Worm (Caenorhabditis elegans): ENCODE measurements around the gene dnj-23.

Gene dnj-23

ce11 chrII:9062261-9062948 lies 46.0 kb downstream of the dnj-23 start:
- no peak for TF ChIP-seq F52B5.7 (tag; optimal IDR thresholded peaks at IDR 0.05)
- no peak for TF ChIP-seq ztf-18 (tag; optimal IDR thresholded peaks at IDR 0.05)
- no peak for TF ChIP-seq dpff-1 (tag; optimal IDR thresholded peaks at IDR 0.05)
- no peak for TF ChIP-seq hrde-1 (tag; optimal IDR thresholded peaks at IDR 0.05; ENCODE audit: borderline replicate concordance)
- TF ChIP-seq F37B4.10 (GFP tag; IDR thresholded peaks at IDR 0.05), result 0 out of 2 replicates have a peak, but pooled peaks have one; percentile 27
- no peak for TF ChIP-seq pha-4 (tag; optimal IDR thresholded peaks at IDR 0.05)
- TF ChIP-seq K12H6.12 (tag; optimal IDR thresholded peaks at IDR 0.05), result no peak
- TF ChIP-seq cebp-1 (GFP tag; IDR thresholded peaks at IDR 0.05), result peak; percentile 61; the same call in 1 of the 2 replicates
- peak; percentile 91 for TF ChIP-seq cebp-1 (tag; optimal IDR thresholded peaks at IDR 0.05)
- no peak for TF ChIP-seq pbrm-1 (GFP tag; IDR thresholded peaks at IDR 0.05)

- TF ChIP-seq madf-10 (tag; optimal IDR thresholded peaks at IDR 0.05) (peak; percentile 90), bed-1 (GFP tag; IDR thresholded peaks at IDR 0.05) (no peak), nhr-80 (tag; optimal IDR thresholded peaks at IDR 0.05) (peak; percentile 74), D2030.7 (GFP tag; IDR thresholded peaks at IDR 0.05) (no peak), aptf-2 (GFP tag; conservative IDR thresholded peaks at IDR 0.05) (no peak), rcor-1 (GFP tag; IDR thresholded peaks at IDR 0.05) (peak; percentile 31; the same call in 1 of the 2 replicates), madf-6 (GFP tag; IDR thresholded peaks at IDR 0.05) (no peak), C17E4.6 (GFP tag; IDR thresholded peaks at IDR 0.05) (no peak), mel-28 (tag; optimal IDR thresholded peaks at IDR 0.05; ENCODE audit: borderline replicate concordance) (no peak), ets-4 (GFP tag; optimal IDR thresholded peaks at IDR 0.05) (no peak), egl-18 (GFP tag; IDR thresholded peaks at IDR 0.05) (no peak), unc-130 (GFP tag; optimal IDR thresholded peaks at IDR 0.05) (no peak), pbrm-1 (GFP tag; IDR thresholded peaks at IDR 0.05) (peak; percentile 47; the same call in 1 of the 2 replicates), attf-3 (GFP tag; conservative IDR thresholded peaks at IDR 0.05) (no peak), unc-62 (GFP tag; optimal IDR thresholded peaks at IDR 0.05) (no peak), tlf-1 (GFP tag; optimal IDR thresholded peaks at IDR 0.05) (peak; percentile 6), B0261.1 (tag; optimal IDR thresholded peaks at IDR 0.05) (no peak), repo-1 (tag; optimal IDR thresholded peaks at IDR 0.05) (no peak), snpc-4 (GFP tag; optimal IDR thresholded peaks at IDR 0.05) (no peak), snpc-4 (tag; optimal IDR thresholded peaks at IDR 0.05) (peak; percentile 5 to 55 (median 36)), T26A5.8 (tag; optimal IDR thresholded peaks at IDR 0.05) (no peak), aptf-3 (GFP tag; IDR thresholded peaks at IDR 0.05) (no peak), Y67H2A.10 (GFP tag; conservative IDR thresholded peaks at IDR 0.05) (no peak), F57A8.1 (GFP tag; optimal IDR thresholded peaks at IDR 0.05) (no peak), egrh-3 (GFP tag; IDR thresholded peaks at IDR 0.05) (peak; percentile 56; the same call in 1 of the 2 replicates), chd-7 (tag; optimal IDR thresholded peaks at IDR 0.05) (peak; percentile 20), mcd-1 (GFP tag; IDR thresholded peaks at IDR 0.05) (peak; percentile 58), K12H6.12 (tag; optimal IDR thresholded peaks at IDR 0.05) (peak; percentile 75), attf-5 (GFP tag; optimal IDR thresholded peaks at IDR 0.05) (peak; percentile 76), F49E8.2 (tag; optimal IDR thresholded peaks at IDR 0.05; ENCODE audit: insufficient read depth) (no peak), dox-1 (GFP tag; IDR thresholded peaks at IDR 0.05) (peak; percentile 50), hmg-1.2 (GFP tag; IDR thresholded peaks at IDR 0.05) (peak; percentile 81), bed-2 (GFP tag; IDR thresholded peaks at IDR 0.05) (no peak), zfh-2 (GFP tag; conservative IDR thresholded peaks at IDR 0.05) (peak; percentile 92), sdz-38 (tag; optimal IDR thresholded peaks at IDR 0.05) (no peak), somi-1 (GFP tag; optimal IDR thresholded peaks at IDR 0.05) (no peak), nhr-90 (tag; optimal IDR thresholded peaks at IDR 0.05) (peak; percentile 56), akir-1 (GFP tag; optimal IDR thresholded peaks at IDR 0.05) (no peak)
Measured at ce11 chrII:9061557-9062183, 46.7 kb downstream of the dnj-23 start.
